Worm (Caenorhabditis elegans): ENCODE data around the gene mrpl-28.

DNA sequence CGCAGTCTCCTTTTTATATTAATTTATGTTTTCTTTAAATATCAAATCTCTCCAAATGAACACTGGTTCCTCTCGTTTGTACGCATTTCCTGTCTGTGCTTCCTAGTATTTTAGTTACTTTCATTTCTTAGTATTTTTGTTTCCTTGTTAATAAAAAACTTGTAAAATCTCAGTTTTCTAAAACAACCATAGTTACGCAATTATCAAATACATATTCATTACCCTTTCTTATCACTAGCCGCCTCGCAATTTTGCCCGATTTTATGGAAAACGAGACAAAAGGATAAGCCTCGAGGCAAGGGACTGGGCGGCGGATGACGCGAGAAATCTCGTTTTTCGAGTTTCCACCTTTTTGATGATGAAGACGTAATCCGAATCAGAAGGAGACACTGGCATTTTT, 44.5 kb downstream of the mrpl-28 start, which contains the start of gene C50D2.1:
- TF ChIP-seq unc-130 (GFP tag; optimal IDR thresholded peaks at IDR 0.05) (no peak), mdl-1 (tag; optimal IDR thresholded peaks at IDR 0.05) (no peak), ZK546.5 (tag; optimal IDR thresholded peaks at IDR 0.05) (no peak), dmd-9 (GFP tag; IDR thresholded peaks at IDR 0.05) (no peak), ceh-82 (tag; optimal IDR thresholded peaks at IDR 0.05) (no peak), mep-1 (tag; optimal IDR thresholded peaks at IDR 0.05) (no peak), dve-1 (tag; optimal IDR thresholded peaks at IDR 0.05; ENCODE audit: insufficient read depth) (no peak), Y105C5A.15 (GFP tag; IDR thresholded peaks at IDR 0.05) (no peak), nhr-11 (tag; optimal IDR thresholded peaks at IDR 0.05) (no peak), fos-1 (tag; optimal IDR thresholded peaks at IDR 0.05) (no peak)
